Fruit fly (Drosophila melanogaster): ENCODE results near the gene cl.

DNA sequence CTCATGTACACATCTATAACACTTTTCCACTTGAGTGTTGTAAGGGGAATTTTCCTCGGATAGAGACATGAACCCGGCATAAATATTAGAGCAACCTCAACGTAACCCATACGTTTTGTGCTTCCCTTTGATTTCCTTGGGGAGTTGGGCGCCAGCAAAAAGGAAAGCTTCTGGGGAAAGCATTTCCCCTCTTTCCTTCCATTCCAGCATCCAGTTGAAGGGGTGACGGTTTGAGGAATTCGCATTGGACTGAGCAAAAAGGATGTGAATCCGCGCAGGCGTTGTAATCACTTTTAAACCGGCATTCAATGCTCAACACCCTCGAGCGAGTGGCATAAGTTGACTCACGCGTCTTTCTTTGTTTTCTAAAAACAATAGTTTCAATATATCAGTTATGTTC lies 5.0 kb upstream of the cl start:
- TF ChIP-seq Met (GFP tag; optimal IDR thresholded peaks at IDR 0.05) (no peak), dac (GFP tag; optimal IDR thresholded peaks at IDR 0.05) (no peak), CG34406 (GFP tag; optimal IDR thresholded peaks at IDR 0.05) (no peak), Blimp-1 (GFP tag; optimal IDR thresholded peaks at IDR 0.05) (no peak), fkh (GFP tag; optimal IDR thresholded peaks at IDR 0.05) (no peak), CG8319 (GFP tag; optimal IDR thresholded peaks at IDR 0.05) (no peak), CG15336 (GFP tag; IDR thresholded peaks at IDR 0.05) (no peak), fd59A (GFP tag; optimal IDR thresholded peaks at IDR 0.05) (no peak)

Data from whole organism, prepupa.